Worm (Caenorhabditis elegans): Measurements from ENCODE around the gene srv-31.
"Not testable (repeated sequence)": the region's sequence is repeated elsewhere in the genome, so short reads cannot be mapped to it uniquely, and the experiment has no call there.

srv-31 gene

ce11 chrIV:6282143-6282542 is 10.3 kb upstream of the srv-31 start, which contains the start of gene srv-32:
srv-32 (minus strand) TSS chrIV:6282243.
- TF ChIP-seq klf-2 (GFP tag; conservative IDR thresholded peaks at IDR 0.05) (no peak), ztf-29 (GFP tag; IDR thresholded peaks at IDR 0.05) (no peak)

ce11 chrIV:6279392-6279791 is 7.6 kb upstream of the srv-31 start, which contains the start of gene sams-5:
sams-5 (minus strand) TSS chrIV:6279522.
- TF ChIP-seq ref-1 (GFP tag; conservative IDR thresholded peaks at IDR 0.05) = no peak
- TF ChIP-seq flt-1 (GFP tag; IDR thresholded peaks at IDR 0.05) = no peak
- no peak for TF ChIP-seq tab-1 (GFP tag; IDR thresholded peaks at IDR 0.05)
- TF ChIP-seq ztf-29 (GFP tag; IDR thresholded peaks at IDR 0.05) = no peak
- TF ChIP-seq T22C8.4 (GFP tag; IDR thresholded peaks at IDR 0.05) = no peak
- TF ChIP-seq klf-2 (GFP tag; conservative IDR thresholded peaks at IDR 0.05) = no peak
- TF ChIP-seq cog-1 (tag; optimal IDR thresholded peaks at IDR 0.05) = no peak
- TF ChIP-seq ztf-23 (GFP tag; IDR thresholded peaks at IDR 0.05) = no peak
- no peak for TF ChIP-seq med-1 (GFP tag; optimal IDR thresholded peaks at IDR 0.05; ENCODE audit: insufficient read depth)

ce11 chrIV:6275671-6276209 is 3.9 kb upstream of the srv-31 start, which contains the start of the genes aat-4 and T13A10.1:
aat-4 (minus strand) TSS chrIV:6275721.
T13A10.1 (plus strand) TSS chrIV:6276081.
- TF ChIP-seq ztf-23 (GFP tag; IDR thresholded peaks at IDR 0.05) = no peak
- no peak for TF ChIP-seq ref-1 (GFP tag; conservative IDR thresholded peaks at IDR 0.05)
- no peak for TF ChIP-seq T22C8.4 (GFP tag; IDR thresholded peaks at IDR 0.05)
- no peak for TF ChIP-seq tab-1 (GFP tag; IDR thresholded peaks at IDR 0.05)
- no peak for TF ChIP-seq ztf-29 (GFP tag; IDR thresholded peaks at IDR 0.05)
- TF ChIP-seq flt-1 (GFP tag; IDR thresholded peaks at IDR 0.05) = no peak
- TF ChIP-seq med-1 (GFP tag; optimal IDR thresholded peaks at IDR 0.05; ENCODE audit: insufficient read depth) = no peak

ce11 chrIV:6269346-6269745 is 2.5 kb downstream of the srv-31 start, which contains the start of gene srv-30:
srv-30 (minus strand) TSS chrIV:6269446.
- TF ChIP-seq flt-1 (GFP tag; IDR thresholded peaks at IDR 0.05) (no peak), tab-1 (GFP tag; IDR thresholded peaks at IDR 0.05) (no peak), med-1 (GFP tag; optimal IDR thresholded peaks at IDR 0.05; ENCODE audit: insufficient read depth) (no peak), cog-1 (tag; optimal IDR thresholded peaks at IDR 0.05) (no peak), ztf-29 (GFP tag; IDR thresholded peaks at IDR 0.05) (no peak), klf-2 (GFP tag; conservative IDR thresholded peaks at IDR 0.05) (no peak), T22C8.4 (GFP tag; IDR thresholded peaks at IDR 0.05) (no peak), ref-1 (GFP tag; conservative IDR thresholded peaks at IDR 0.05) (no peak), ztf-23 (GFP tag; IDR thresholded peaks at IDR 0.05) (no peak)

ce11 chrIV:6266499-6266898 is 5.3 kb downstream of the srv-31 start, which contains the start of gene srv-29:
srv-29 (minus strand) TSS chrIV:6266599.
- TF ChIP-seq tab-1 (GFP tag; IDR thresholded peaks at IDR 0.05) (no peak), cog-1 (tag; optimal IDR thresholded peaks at IDR 0.05) (no peak), ref-1 (GFP tag; conservative IDR thresholded peaks at IDR 0.05) (no peak), flt-1 (GFP tag; IDR thresholded peaks at IDR 0.05) (no peak), T22C8.4 (GFP tag; IDR thresholded peaks at IDR 0.05) (no peak), ztf-29 (GFP tag; IDR thresholded peaks at IDR 0.05) (no peak), klf-2 (GFP tag; conservative IDR thresholded peaks at IDR 0.05) (no peak), med-1 (GFP tag; optimal IDR thresholded peaks at IDR 0.05; ENCODE audit: insufficient read depth) (no peak), ztf-23 (GFP tag; IDR thresholded peaks at IDR 0.05) (no peak)

ce11 chrIV:6263244-6263643 is 8.6 kb downstream of the srv-31 start, which contains the start of gene srv-28:
srv-28 (minus strand) TSS chrIV:6263344.
- TF ChIP-seq ztf-29 (GFP tag; IDR thresholded peaks at IDR 0.05) (no peak), ref-1 (GFP tag; conservative IDR thresholded peaks at IDR 0.05) (no peak), tab-1 (GFP tag; IDR thresholded peaks at IDR 0.05) (no peak), cog-1 (tag; optimal IDR thresholded peaks at IDR 0.05) (no peak), ztf-23 (GFP tag; IDR thresholded peaks at IDR 0.05) (no peak), klf-2 (GFP tag; conservative IDR thresholded peaks at IDR 0.05) (no peak), T22C8.4 (GFP tag; IDR thresholded peaks at IDR 0.05) (no peak), flt-1 (GFP tag; IDR thresholded peaks at IDR 0.05) (no peak), med-1 (GFP tag; optimal IDR thresholded peaks at IDR 0.05; ENCODE audit: insufficient read depth) (no peak)

ce11 chrIV:6259732-6260131 is 12.1 kb downstream of the srv-31 start, which contains the start of gene nlp-16:
nlp-16 (minus strand) TSS chrIV:6259832.
- no peak for TF ChIP-seq klf-2 (GFP tag; conservative IDR thresholded peaks at IDR 0.05)
- TF ChIP-seq T22C8.4 (GFP tag; IDR thresholded peaks at IDR 0.05) = no peak
- no peak for TF ChIP-seq tab-1 (GFP tag; IDR thresholded peaks at IDR 0.05)
- TF ChIP-seq ref-1 (GFP tag; conservative IDR thresholded peaks at IDR 0.05) = no peak
- TF ChIP-seq ztf-29 (GFP tag; IDR thresholded peaks at IDR 0.05) = no peak
- no peak for TF ChIP-seq ztf-23 (GFP tag; IDR thresholded peaks at IDR 0.05)

ce11 chrIV:6258967-6259366 is 12.9 kb downstream of the srv-31 start:
- TF ChIP-seq med-1 (GFP tag; optimal IDR thresholded peaks at IDR 0.05; ENCODE audit: insufficient read depth) (no peak), ref-1 (GFP tag; conservative IDR thresholded peaks at IDR 0.05) (no peak), ztf-29 (GFP tag; IDR thresholded peaks at IDR 0.05) (no peak), flt-1 (GFP tag; IDR thresholded peaks at IDR 0.05) (no peak), tab-1 (GFP tag; IDR thresholded peaks at IDR 0.05) (no peak), ztf-23 (GFP tag; IDR thresholded peaks at IDR 0.05) (no peak), T22C8.4 (GFP tag; IDR thresholded peaks at IDR 0.05) (no peak), klf-2 (GFP tag; conservative IDR thresholded peaks at IDR 0.05) (no peak), cog-1 (tag; optimal IDR thresholded peaks at IDR 0.05) (no peak)

- TF ChIP-seq flt-1 (GFP tag; IDR thresholded peaks at IDR 0.05) = no peak
- TF ChIP-seq klf-2 (GFP tag; conservative IDR thresholded peaks at IDR 0.05) = no peak
- no peak for TF ChIP-seq cog-1 (tag; optimal IDR thresholded peaks at IDR 0.05)
- no peak for TF ChIP-seq ztf-29 (GFP tag; IDR thresholded peaks at IDR 0.05)
These were observed 17.2 kb downstream of the srv-31 start, which contains the start of gene T13A10.64 for ce11 chrIV:6254635-6255034. T13A10.64 (plus strand) TSS chrIV:6254935.

- TF ChIP-seq klf-2 (GFP tag; conservative IDR thresholded peaks at IDR 0.05); ztf-29 (GFP tag; IDR thresholded peaks at IDR 0.05); cog-1 (tag; optimal IDR thresholded peaks at IDR 0.05): not testable (repeated sequence)
These were observed 18.8 kb downstream of the srv-31 start, which contains the start of gene T13A10.2 for ce11 chrIV:6253000-6253399. T13A10.2 (plus strand) TSS chrIV:6253300.
